Worm (Caenorhabditis elegans): ENCODE results near the gene ZC250.4.
A peak's percentile ranks its signal among the peaks of the same experiment; 100 is the strongest.
"Not testable (repeated sequence)": the region's sequence is repeated elsewhere in the genome, so short reads cannot be mapped to it uniquely, and the experiment has no call there.

The ZC250.4 gene

DNA sequence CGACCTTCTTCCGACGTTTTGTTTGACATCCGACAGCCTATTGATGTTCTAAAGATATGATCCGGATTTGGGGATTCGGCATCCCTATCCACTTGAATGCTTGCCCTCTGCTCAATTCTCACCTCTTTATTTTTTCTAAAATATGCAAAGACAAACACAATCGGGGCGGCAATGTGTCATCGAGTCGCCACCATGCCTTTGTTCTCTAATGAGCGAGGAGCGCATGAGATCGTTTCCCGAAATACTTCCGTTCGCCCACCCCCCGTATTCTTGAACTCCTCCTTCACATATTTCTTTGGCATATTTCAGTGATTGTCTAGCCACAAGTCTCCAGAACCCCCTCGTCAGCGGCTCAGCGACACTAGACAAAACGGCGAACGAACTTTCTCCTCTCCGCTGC is 13.6 kb downstream of the ZC250.4 start, which contains the start of gene cyn-17:
TSS of gene cyn-17 (plus strand) at position 301 of the 400 bp plus-strand sequence.
- TF ChIP-seq dao-5 (tag; optimal IDR thresholded peaks at IDR 0.05), result no peak
- no peak for TF ChIP-seq him-1 (tag; optimal IDR thresholded peaks at IDR 0.05)
- no peak for TF ChIP-seq W03F9.2 (tag; optimal IDR thresholded peaks at IDR 0.05)

ce11 chrV:5798132-5798531 is 14.8 kb downstream of the ZC250.4 start, which contains the start of gene nstp-3:
Gene nstp-3 (minus strand): TSS chrV:5798232.
- no peak for TF ChIP-seq him-1 (tag; optimal IDR thresholded peaks at IDR 0.05)
- no peak for TF ChIP-seq W03F9.2 (tag; optimal IDR thresholded peaks at IDR 0.05)
- no peak for TF ChIP-seq dao-5 (tag; optimal IDR thresholded peaks at IDR 0.05)

DNA sequence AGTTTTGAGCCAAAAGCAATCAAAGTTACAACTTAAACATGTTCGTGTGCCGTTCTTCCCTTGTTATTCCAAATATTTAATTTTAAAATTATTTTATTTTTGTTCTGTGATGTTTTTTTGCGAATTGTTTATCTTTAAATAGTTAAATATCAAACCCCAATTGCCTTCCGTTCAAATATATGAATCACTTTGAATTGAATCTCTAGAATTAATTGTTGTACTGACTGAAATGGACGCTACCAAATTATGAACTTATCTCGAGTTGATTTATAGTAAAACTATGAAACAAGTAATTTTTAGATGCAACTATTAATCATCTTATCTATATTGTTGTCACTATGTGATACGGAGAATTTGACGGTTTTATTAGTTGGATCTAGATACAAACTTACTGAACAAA is 20.9 kb downstream of the ZC250.4 start, which contains the start of gene ZC250.2:
TSS of gene ZC250.2 (plus strand) at position 301 of the 400 bp plus-strand sequence.
- no peak for TF ChIP-seq W03F9.2 (tag; optimal IDR thresholded peaks at IDR 0.05)
- TF ChIP-seq him-1 (tag; optimal IDR thresholded peaks at IDR 0.05), result no peak
- TF ChIP-seq dao-5 (tag; optimal IDR thresholded peaks at IDR 0.05), result no peak

DNA sequence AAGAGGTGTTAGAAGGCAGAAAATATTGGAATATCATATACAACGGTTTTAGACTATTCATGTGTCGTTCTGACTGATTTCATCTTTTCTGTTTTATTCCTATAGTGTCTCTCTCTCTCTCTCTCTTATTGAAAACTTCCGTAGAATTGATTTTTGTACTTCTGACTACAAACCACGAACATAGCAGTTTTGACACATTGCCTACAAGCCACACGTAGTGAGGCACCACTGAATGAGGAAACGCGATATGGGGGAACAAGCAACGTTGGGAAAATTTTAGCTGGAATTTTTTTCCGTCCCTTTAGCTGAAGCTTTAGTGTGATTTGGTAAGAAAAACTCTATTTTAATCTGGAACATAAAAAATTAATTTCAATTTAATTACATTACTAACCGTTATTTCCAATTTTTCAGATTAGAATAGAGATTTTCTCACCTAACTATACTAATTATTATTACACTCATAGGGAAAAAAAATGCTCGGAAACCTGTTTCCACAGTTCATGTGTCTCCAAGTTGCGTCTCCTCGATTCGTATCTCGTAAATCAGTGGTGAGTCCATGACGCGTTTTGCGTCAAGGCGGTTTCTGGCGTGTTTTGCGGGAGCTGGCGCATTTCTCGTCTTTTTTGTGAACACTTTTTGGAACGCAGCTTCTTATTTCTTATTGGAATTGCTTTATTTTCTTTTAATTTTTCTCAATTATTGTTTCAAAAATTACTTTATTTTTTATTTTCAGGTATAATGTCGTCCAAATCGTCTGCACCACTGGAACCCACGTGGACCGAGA is 22.2 kb downstream of the ZC250.4 start, which contains the start of the genes nhr-142 and F44E7.9:
TSS of gene nhr-142 (minus strand) at position 57 of the 784 bp plus-strand sequence.
TSS of gene F44E7.9 (plus strand) at position 734 of the 784 bp plus-strand sequence.
- no peak for TF ChIP-seq dao-5 (tag; optimal IDR thresholded peaks at IDR 0.05)
- peak; percentile 69 for TF ChIP-seq him-1 (tag; optimal IDR thresholded peaks at IDR 0.05)
- TF ChIP-seq W03F9.2 (tag; optimal IDR thresholded peaks at IDR 0.05), result peak; percentile 90

ce11 chrV:5788650-5789049 is 24.3 kb downstream of the ZC250.4 start:
- TF ChIP-seq dao-5 (tag; optimal IDR thresholded peaks at IDR 0.05) (no peak), W03F9.2 (tag; optimal IDR thresholded peaks at IDR 0.05) (no peak), him-1 (tag; optimal IDR thresholded peaks at IDR 0.05) (no peak)

- TF ChIP-seq W03F9.2 (tag; optimal IDR thresholded peaks at IDR 0.05) (no peak), dao-5 (tag; optimal IDR thresholded peaks at IDR 0.05) (no peak), him-1 (tag; optimal IDR thresholded peaks at IDR 0.05) (no peak)
These were observed 27.6 kb downstream of the ZC250.4 start, which contains the start of gene F44E7.7 for ce11 chrV:5785372-5785771. Gene F44E7.7 (minus strand): TSS chrV:5785472.

DNA sequence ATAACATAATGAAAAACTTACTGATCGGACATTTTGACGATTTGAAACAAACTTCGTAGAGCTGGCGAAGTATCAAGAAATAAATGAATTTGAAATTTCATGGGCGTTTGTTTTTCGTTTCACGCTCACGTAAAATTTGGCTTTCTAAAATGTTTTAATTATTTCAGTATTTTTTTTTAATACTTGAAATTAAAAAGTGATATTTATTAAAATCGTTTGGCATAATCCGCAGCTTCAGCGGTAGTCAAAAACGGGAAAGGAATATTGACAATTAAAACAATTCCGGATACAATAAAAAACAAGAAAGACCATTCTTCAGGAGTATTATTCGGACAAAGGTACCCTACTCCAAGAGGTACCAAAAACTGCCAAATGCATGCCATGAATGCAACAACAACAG is 30.2 kb downstream of the ZC250.4 start, which contains the start of gene fbxa-183:
TSS of gene fbxa-183 (minus strand) at position 101 of the 400 bp plus-strand sequence.
- TF ChIP-seq dao-5 (tag; optimal IDR thresholded peaks at IDR 0.05) (no peak), him-1 (tag; optimal IDR thresholded peaks at IDR 0.05) (no peak), W03F9.2 (tag; optimal IDR thresholded peaks at IDR 0.05) (no peak)

DNA sequence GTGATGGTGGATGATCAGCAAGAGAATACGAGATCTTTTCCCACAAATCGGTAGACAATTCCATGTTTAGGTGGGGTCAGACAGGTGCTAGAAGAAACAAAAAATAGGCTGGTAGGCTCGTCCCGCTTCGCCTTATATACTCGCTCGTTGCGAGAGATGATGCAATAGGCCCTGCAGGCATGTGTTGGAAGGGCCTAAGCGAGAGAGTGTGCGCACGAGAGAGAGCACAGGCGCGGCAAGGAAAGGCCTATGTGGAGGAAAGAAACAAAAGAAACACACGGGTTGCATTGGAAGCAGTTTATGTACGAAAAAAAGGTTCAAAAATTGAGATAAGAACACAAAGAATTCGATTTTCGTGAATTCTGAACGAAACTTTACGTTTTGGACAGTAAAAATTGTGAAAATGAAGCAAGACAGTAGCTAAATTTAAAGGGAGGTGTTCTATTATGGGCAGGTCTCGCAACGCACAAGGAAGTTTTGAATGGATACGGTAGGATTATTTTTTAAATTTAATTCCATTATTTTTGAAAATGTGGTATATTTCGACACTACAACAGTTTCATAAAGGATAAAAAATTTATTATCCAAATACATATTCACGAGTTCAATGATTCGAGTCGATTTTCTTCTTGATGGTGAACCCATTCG is 32.1 kb downstream of the ZC250.4 start, which contains the start of gene F44E7.5:
TSS of gene F44E7.5 (minus strand) at position 210 of the 648 bp plus-strand sequence.
- TF ChIP-seq W03F9.2 (tag; optimal IDR thresholded peaks at IDR 0.05) (peak; percentile 50), him-1 (tag; optimal IDR thresholded peaks at IDR 0.05) (no peak)

ce11 chrV:5779984-5780383 is 33.0 kb downstream of the ZC250.4 start:
- no peak for TF ChIP-seq him-1 (tag; optimal IDR thresholded peaks at IDR 0.05)
- no peak for TF ChIP-seq W03F9.2 (tag; optimal IDR thresholded peaks at IDR 0.05)
- no peak for TF ChIP-seq dao-5 (tag; optimal IDR thresholded peaks at IDR 0.05)

ce11 chrV:5776941-5777340 is 36.0 kb downstream of the ZC250.4 start, which contains the start of gene F44E7.4:
Gene F44E7.4 (minus strand): TSS chrV:5776953.
- TF ChIP-seq dao-5, him-1, W03F9.2 (tag; optimal IDR thresholded peaks at IDR 0.05): not testable (repeated sequence)

ce11 chrV:5774137-5774536 is 38.8 kb downstream of the ZC250.4 start:
- TF ChIP-seq dao-5 (tag; optimal IDR thresholded peaks at IDR 0.05) (no peak), W03F9.2 (tag; optimal IDR thresholded peaks at IDR 0.05) (no peak), him-1 (tag; optimal IDR thresholded peaks at IDR 0.05) (no peak)

- no peak for TF ChIP-seq dao-5 (tag; optimal IDR thresholded peaks at IDR 0.05)
- no peak for TF ChIP-seq him-1 (tag; optimal IDR thresholded peaks at IDR 0.05)
- TF ChIP-seq W03F9.2 (tag; optimal IDR thresholded peaks at IDR 0.05), result no peak
These were observed 40.4 kb downstream of the ZC250.4 start for ce11 chrV:5772503-5772902.

DNA sequence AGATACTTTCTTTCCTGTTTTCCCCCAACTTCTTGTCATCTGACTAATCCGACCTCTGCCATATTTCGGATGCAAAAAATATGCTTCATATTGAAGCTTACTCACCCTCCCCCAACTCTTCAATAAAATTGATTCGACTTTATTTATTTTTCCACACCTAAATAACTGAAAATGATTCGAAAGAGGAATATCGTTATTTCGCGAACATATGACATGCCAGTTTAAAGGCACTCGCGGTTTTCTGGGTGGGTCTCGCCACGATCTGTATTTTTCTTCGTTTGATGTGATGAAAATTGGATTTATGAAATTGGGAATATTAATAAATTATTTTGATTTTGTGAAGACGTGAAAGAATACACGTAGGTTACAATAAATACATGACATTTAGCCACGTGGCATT is 41.3 kb downstream of the ZC250.4 start, which contains the start of gene F44E7.3:
TSS of gene F44E7.3 (plus strand) at position 319 of the 400 bp plus-strand sequence.
- TF ChIP-seq dao-5 (tag; optimal IDR thresholded peaks at IDR 0.05), result no peak
- no peak for TF ChIP-seq him-1 (tag; optimal IDR thresholded peaks at IDR 0.05)
- TF ChIP-seq W03F9.2 (tag; optimal IDR thresholded peaks at IDR 0.05), result no peak
